Worm (Caenorhabditis elegans): ENCODE measurements around the gene C39D10.1.

ce11 chrX:7921130-7921529 is 14.4 kb downstream of the C39D10.1 start:
- TF ChIP-seq daf-8 (GFP tag; IDR thresholded peaks at IDR 0.05) (no peak), hlh-30 (tag; optimal IDR thresholded peaks at IDR 0.05; ENCODE audit: insufficient read depth) (no peak), egl-27 (tag; optimal IDR thresholded peaks at IDR 0.05) (no peak), aly-2 (tag; optimal IDR thresholded peaks at IDR 0.05) (no peak), fkh-10 (GFP tag; optimal IDR thresholded peaks at IDR 0.05) (no peak), pha-4 (GFP tag; IDR thresholded peaks at IDR 0.05) (no peak), pha-4 (tag; optimal IDR thresholded peaks at IDR 0.05) (no peak), nhr-42 (GFP tag; IDR thresholded peaks at IDR 0.05) (no peak), nhr-10 (tag; optimal IDR thresholded peaks at IDR 0.05) (no peak), hlh-11 (tag; optimal IDR thresholded peaks at IDR 0.05) (no peak), mep-1 (tag; optimal IDR thresholded peaks at IDR 0.05) (no peak), ZK546.5 (tag; optimal IDR thresholded peaks at IDR 0.05) (no peak)
